Fruit fly (Drosophila melanogaster): Measurements from ENCODE around the gene CG6293.

The CG6293 gene

DNA sequence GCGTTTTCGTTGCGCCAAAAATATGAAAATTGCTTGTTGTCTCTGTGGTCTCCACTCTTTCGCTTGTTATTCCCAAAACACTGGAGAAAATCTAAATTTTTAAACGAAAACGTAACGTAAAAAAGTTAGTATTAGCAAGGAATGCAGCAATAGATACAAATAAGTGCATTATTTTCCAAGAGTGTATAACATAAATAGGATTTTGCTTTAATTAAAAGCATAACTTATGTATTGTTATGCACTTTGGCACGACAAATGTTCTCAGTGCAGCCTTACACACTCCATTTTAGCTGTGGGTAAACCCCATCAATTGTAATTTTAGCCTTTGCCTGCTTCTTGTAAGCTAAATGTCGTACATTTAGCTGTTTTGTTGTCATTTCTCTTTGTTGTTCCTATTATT is 35.4 kb downstream of the CG6293 start (continued):
- TF ChIP-seq oc (tag; optimal IDR thresholded peaks at IDR 0.05) = no peak
- peak; percentile 16; the same call in 1 of the 2 replicates for TF ChIP-seq sisA (GFP tag; IDR thresholded peaks at IDR 0.05)
- TF ChIP-seq CG2712 (tag; optimal IDR thresholded peaks at IDR 0.05) = peak; percentile 14
- TF ChIP-seq jigr1 (GFP tag; IDR thresholded peaks at IDR 0.05) = no peak
- TF ChIP-seq gem (tag; optimal IDR thresholded peaks at IDR 0.05) = peak; percentile 49
- no peak for TF ChIP-seq Asciz (GFP tag; optimal IDR thresholded peaks at IDR 0.05)
- TF ChIP-seq CG7839 (tag; optimal IDR thresholded peaks at IDR 0.05) = peak; percentile 16
- no peak for TF ChIP-seq HmgD (GFP tag; optimal IDR thresholded peaks at IDR 0.05)
- TF ChIP-seq Scr (GFP tag; IDR thresholded peaks at IDR 0.05; ENCODE audit: partially characterized antibody) = no peak
- TF ChIP-seq CG13894 (tag; optimal IDR thresholded peaks at IDR 0.05) = no peak
- no peak for TF ChIP-seq eyg (GFP tag; optimal IDR thresholded peaks at IDR 0.05)
- no peak for TF ChIP-seq Pdp1 (GFP tag; optimal IDR thresholded peaks at IDR 0.05)
- peak; percentile 9 for TF ChIP-seq CG12391 (tag; optimal IDR thresholded peaks at IDR 0.05)
- peak; percentile 27 for TF ChIP-seq CG18599 (GFP tag; optimal IDR thresholded peaks at IDR 0.05)
- TF ChIP-seq ftz-f1 (GFP tag; optimal IDR thresholded peaks at IDR 0.05) = no peak
- no peak for TF ChIP-seq D19A (tag; optimal IDR thresholded peaks at IDR 0.05)
- TF ChIP-seq psq (GFP tag; optimal IDR thresholded peaks at IDR 0.05) = no peak
- TF ChIP-seq kah (GFP tag; optimal IDR thresholded peaks at IDR 0.05) = no peak
- TF ChIP-seq CG15479 (GFP tag; optimal IDR thresholded peaks at IDR 0.05) = no peak
- no peak for TF ChIP-seq ems (GFP tag; optimal IDR thresholded peaks at IDR 0.05)
- TF ChIP-seq Vsx1 (GFP tag; optimal IDR thresholded peaks at IDR 0.05) = no peak
- 0 out of 2 replicates have a peak, but pooled peaks have one; percentile 10 for TF ChIP-seq vvl (GFP tag; IDR thresholded peaks at IDR 0.05)
- TF ChIP-seq CG1603 (tag; optimal IDR thresholded peaks at IDR 0.05) = peak; percentile 44
- no peak for TF ChIP-seq wor (GFP tag; IDR thresholded peaks at IDR 0.05)
- TF ChIP-seq Fer2 (tag; optimal IDR thresholded peaks at IDR 0.05) = no peak
- TF ChIP-seq zen2 (GFP tag; IDR thresholded peaks at IDR 0.05; ENCODE audit: partially characterized antibody) = no peak
- no peak for TF ChIP-seq CG10209 (GFP tag; optimal IDR thresholded peaks at IDR 0.05)
- TF ChIP-seq ranshi (GFP tag; IDR thresholded peaks at IDR 0.05) = no peak
- TF ChIP-seq pros (GFP tag; optimal IDR thresholded peaks at IDR 0.05) = no peak
- TF ChIP-seq pho (GFP tag; optimal IDR thresholded peaks at IDR 0.05) = no peak
- peak; percentile 51; the same call in 1 of the 3 replicates for TF ChIP-seq CG2199 (GFP tag; IDR thresholded peaks at IDR 0.05)
- no peak for TF ChIP-seq hb (GFP tag; IDR thresholded peaks at IDR 0.05; ENCODE audit: partially characterized antibody)
- TF ChIP-seq ssp (GFP tag; IDR thresholded peaks at IDR 0.05) = no peak
- TF ChIP-seq Dfd (GFP tag; optimal IDR thresholded peaks at IDR 0.05) = no peak
- no peak for TF ChIP-seq CG4282 (GFP tag; optimal IDR thresholded peaks at IDR 0.05)
- peak; percentile 48 for TF ChIP-seq sens (GFP tag)
- no peak for TF ChIP-seq CG16779 (GFP tag; IDR thresholded peaks at IDR 0.05)
- TF ChIP-seq fu2 (GFP tag; optimal IDR thresholded peaks at IDR 0.05) = no peak
- 0 out of 3 replicates have a peak, but pooled peaks have one; percentile 44 for TF ChIP-seq row (GFP tag; IDR thresholded peaks at IDR 0.05)
- TF ChIP-seq tin (GFP tag; optimal IDR thresholded peaks at IDR 0.05) = no peak
- no peak for TF ChIP-seq ase (GFP tag; IDR thresholded peaks at IDR 0.05)
- no peak for TF ChIP-seq scrt (GFP tag; optimal IDR thresholded peaks at IDR 0.05)
- TF ChIP-seq onecut (GFP tag; IDR thresholded peaks at IDR 0.05) = no peak
- TF ChIP-seq Hr78 (GFP tag; optimal IDR thresholded peaks at IDR 0.05) = no peak
- TF ChIP-seq CG9437 (GFP tag; optimal IDR thresholded peaks at IDR 0.05) = no peak
- no peak for TF ChIP-seq Opbp (GFP tag; IDR thresholded peaks at IDR 0.05; ENCODE audit: partially characterized antibody)
- TF ChIP-seq hth (optimal IDR thresholded peaks at IDR 0.05) = no peak
- no peak for TF ChIP-seq chn (GFP tag; optimal IDR thresholded peaks at IDR 0.05)
- no peak for TF ChIP-seq ash1 (GFP tag; optimal IDR thresholded peaks at IDR 0.05)

All from whole organism, embryonic.